Worm (Caenorhabditis elegans): ENCODE results near the gene gsp-2.
A peak's percentile ranks its signal among the peaks of the same experiment; 100 is the strongest.

Gene gsp-2

DNA sequence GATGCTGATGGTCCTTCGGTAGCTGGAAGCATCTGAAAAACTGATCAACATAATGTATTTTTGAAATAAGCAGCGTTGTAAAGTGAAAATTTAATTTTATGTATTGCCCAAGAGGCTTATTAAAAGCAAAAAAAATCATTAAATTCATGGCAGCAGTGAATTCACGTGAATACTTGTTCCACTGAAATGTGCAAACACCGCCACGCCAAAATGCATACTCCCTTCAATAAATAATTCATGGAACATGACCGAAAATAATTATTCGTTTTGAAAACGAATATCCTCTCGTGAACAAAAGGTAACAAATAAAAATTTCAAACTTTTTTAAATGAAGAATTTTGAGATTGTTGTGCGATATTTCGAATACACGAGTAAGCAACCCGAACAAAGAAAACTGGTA lies 21.0 kb downstream of the gsp-2 start, which contains the start of gene F08F8.10 (continued):
- no peak for TF ChIP-seq nhr-237 (tag; optimal IDR thresholded peaks at IDR 0.05)
- no peak for TF ChIP-seq tra-1 (GFP tag; IDR thresholded peaks at IDR 0.05)
- TF ChIP-seq zip-2 (tag; optimal IDR thresholded peaks at IDR 0.05) = no peak
- no peak for TF ChIP-seq aly-2 (tag; optimal IDR thresholded peaks at IDR 0.05)
- no peak for TF ChIP-seq nhr-111 (GFP tag; optimal IDR thresholded peaks at IDR 0.05)
- TF ChIP-seq hlh-11 (tag; optimal IDR thresholded peaks at IDR 0.05) = peak; percentile 4

DNA sequence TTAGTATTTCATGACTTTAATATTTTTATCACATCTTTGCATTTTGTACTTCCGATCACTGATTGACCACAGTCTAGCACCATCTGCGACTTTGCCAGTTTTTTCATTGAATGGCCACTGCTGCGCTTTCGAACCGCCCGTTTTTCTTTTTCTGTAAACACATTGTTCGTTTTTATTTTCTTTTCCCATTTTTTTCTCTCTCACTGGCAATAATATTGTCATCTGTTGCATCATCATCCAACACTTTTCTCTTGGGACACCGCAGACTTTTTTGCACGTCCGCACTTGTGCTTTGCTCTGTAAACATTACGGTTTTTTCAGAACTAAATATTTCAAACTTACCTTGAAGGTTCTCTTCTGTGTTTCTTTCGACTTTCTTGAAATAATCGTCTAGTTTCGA lies 22.2 kb downstream of the gsp-2 start:
- TF ChIP-seq lin-29 (GFP tag; IDR thresholded peaks at IDR 0.05) (no peak), nhr-77 (tag; optimal IDR thresholded peaks at IDR 0.05) (no peak), nhr-28 (tag; optimal IDR thresholded peaks at IDR 0.05) (peak; percentile 63), fkh-10 (GFP tag; optimal IDR thresholded peaks at IDR 0.05) (no peak), F37D6.2 (tag; optimal IDR thresholded peaks at IDR 0.05) (no peak), spr-1 (tag; optimal IDR thresholded peaks at IDR 0.05) (no peak), ceh-32 (tag; optimal IDR thresholded peaks at IDR 0.05; ENCODE audit: poor library complexity) (no peak), ama-1 (optimal IDR thresholded peaks at IDR 0.05) (no peak), nhr-11 (tag; optimal IDR thresholded peaks at IDR 0.05) (peak; percentile 12), D1046.2 (GFP tag; IDR thresholded peaks at IDR 0.05) (no peak), dve-1 (tag; optimal IDR thresholded peaks at IDR 0.05; ENCODE audit: insufficient read depth) (peak; percentile 24), nhr-111 (GFP tag; optimal IDR thresholded peaks at IDR 0.05) (no peak), php-3 (GFP tag; IDR thresholded peaks at IDR 0.05) (no peak), sdz-12 (GFP tag; optimal IDR thresholded peaks at IDR 0.05) (no peak), cey-2 (tag; optimal IDR thresholded peaks at IDR 0.05; ENCODE audit: borderline replicate concordance, insufficient read depth) (no peak), daf-16 (GFP tag; optimal IDR thresholded peaks at IDR 0.05) (peak in 1 of 2 experiments; percentile 80), daf-16 (tag; optimal IDR thresholded peaks at IDR 0.05) (peak; percentile 60), ceh-20 (GFP tag; IDR thresholded peaks at IDR 0.05) (0 out of 2 replicates have a peak, but pooled peaks have one; percentile 42), pha-4 (GFP tag; IDR thresholded peaks at IDR 0.05) (no peak), pha-4 (tag; optimal IDR thresholded peaks at IDR 0.05) (peak; percentile 80), Y48G9A.11 (GFP tag; IDR thresholded peaks at IDR 0.05) (no peak), arid-1 (GFP tag; conservative IDR thresholded peaks at IDR 0.05) (no peak), dmd-6 (GFP tag; IDR thresholded peaks at IDR 0.05) (peak; percentile 51; the same call in 1 of the 2 replicates), F44E2.7 (GFP tag; IDR thresholded peaks at IDR 0.05) (no peak), zip-2 (tag; optimal IDR thresholded peaks at IDR 0.05) (no peak), nhr-25 (tag; optimal IDR thresholded peaks at IDR 0.05; ENCODE audit: borderline replicate concordance, insufficient read depth) (no peak), hlh-30 (tag; optimal IDR thresholded peaks at IDR 0.05; ENCODE audit: insufficient read depth) (peak; percentile 40), ceh-44 (GFP tag; IDR thresholded peaks at IDR 0.05) (no peak), lin-39 (tag; optimal IDR thresholded peaks at IDR 0.05) (no peak), mxl-3 (GFP tag; optimal IDR thresholded peaks at IDR 0.05) (peak; percentile 15), zfp-3 (GFP tag; conservative IDR thresholded peaks at IDR 0.05) (no peak), R02D3.7 (tag; optimal IDR thresholded peaks at IDR 0.05) (no peak), hlh-11 (tag; optimal IDR thresholded peaks at IDR 0.05) (peak; percentile 72), Y5F2A.4 (GFP tag; optimal IDR thresholded peaks at IDR 0.05) (no peak), aha-1 (tag) (peak; percentile 93), tag-97 (GFP tag; IDR thresholded peaks at IDR 0.05) (no peak), tra-1 (GFP tag; IDR thresholded peaks at IDR 0.05) (no peak), hif-1 (tag; optimal IDR thresholded peaks at IDR 0.05) (peak in 1 of 2 experiments; percentile 92), lsy-2 (tag; optimal IDR thresholded peaks at IDR 0.05) (no peak), nhr-41 (GFP tag; IDR thresholded peaks at IDR 0.05) (no peak), mep-1 (tag; optimal IDR thresholded peaks at IDR 0.05) (peak; percentile 36), lin-13 (GFP tag; optimal IDR thresholded peaks at IDR 0.05) (peak; percentile 32), lir-3 (tag; optimal IDR thresholded peaks at IDR 0.05) (no peak), snpc-4 (tag; optimal IDR thresholded peaks at IDR 0.05) (no peak)

Measured in whole organism, L4 larva.